Worm (Caenorhabditis elegans) whole organism, L4 larva: ENCODE results near the gene F23D12.11.

Experiments
- F49E8.2 ChIP-seq: sonication (generic microtip); optimal IDR thresholded peaks from 2 replicates; lab custom pipeline; 2016; ENCODE audit warnings: missing compliant biosample characterization, mild to moderate bottlenecking, missing genetic modification characterization, borderline replicate concordance
- ceh-20 ChIP-seq: fragments of 200-800 bp; sonication (Bioruptor generic); IDR thresholded peaks from 2 replicates; pipeline ENCODE4 v1.3.6; 2022; ENCODE audit warnings: missing genetic modification reagents, missing genetic modification characterization, missing compliant biosample characterization
- ceh-82 ChIP-seq: sonication (generic microtip); optimal IDR thresholded peaks from 2 replicates; lab custom pipeline; 2017; ENCODE audit warnings: missing biosample characterization, missing genetic modification characterization
- ces-1 ChIP-seq: fragments of 150-350 bp; sonication (generic microtip); optimal IDR thresholded peaks from 4 replicates; lab custom pipeline; 2014; ENCODE audit warnings: missing biosample characterization, missing genetic modification reagents, missing genetic modification characterization
- mdl-1 ChIP-seq, 2 experiments: fragments of 150-350 bp in 1 of 2; sonication (generic microtip) in 1 of 2; optimal IDR thresholded peaks; 2 replicates each; lab custom pipeline; 2014 to 2017; ENCODE audit warnings: missing biosample characterization in 2 of 2, missing genetic modification characterization in 2 of 2
- nhr-25 ChIP-seq: sonication (generic microtip); optimal IDR thresholded peaks from 2 replicates; lab custom pipeline; 2017; ENCODE audit warnings: missing genetic modification characterization, mild to moderate bottlenecking, missing compliant biosample characterization, antibody characterized with exemption, moderate library complexity, borderline replicate concordance; ENCODE audit not compliant: insufficient read depth
- nhr-48 ChIP-seq: sonication (generic microtip); optimal IDR thresholded peaks from 2 replicates; lab custom pipeline; 2016; ENCODE audit warnings: mild to moderate bottlenecking, missing genetic modification characterization, missing compliant biosample characterization
- nhr-77 ChIP-seq: fragments of 150-350 bp; optimal IDR thresholded peaks from 2 replicates; lab custom pipeline; 2014; ENCODE audit warnings: missing biosample characterization, missing genetic modification characterization
- sdz-12 ChIP-seq: fragments of 200-800 bp; sonication (Bioruptor generic); optimal IDR thresholded peaks from 2 replicates; lab custom pipeline; 2018; ENCODE audit warnings: mild to moderate bottlenecking, missing genetic modification characterization, missing compliant biosample characterization
- snpc-4 ChIP-seq: fragments of 150-350 bp; optimal IDR thresholded peaks from 2 replicates; lab custom pipeline; 2014; ENCODE audit warnings: missing biosample characterization, missing genetic modification characterization
- zag-1 ChIP-seq: fragments of 150-350 bp; optimal IDR thresholded peaks from 2 replicates; lab custom pipeline; 2014; ENCODE audit warnings: missing biosample characterization, missing genetic modification characterization

DNA sequence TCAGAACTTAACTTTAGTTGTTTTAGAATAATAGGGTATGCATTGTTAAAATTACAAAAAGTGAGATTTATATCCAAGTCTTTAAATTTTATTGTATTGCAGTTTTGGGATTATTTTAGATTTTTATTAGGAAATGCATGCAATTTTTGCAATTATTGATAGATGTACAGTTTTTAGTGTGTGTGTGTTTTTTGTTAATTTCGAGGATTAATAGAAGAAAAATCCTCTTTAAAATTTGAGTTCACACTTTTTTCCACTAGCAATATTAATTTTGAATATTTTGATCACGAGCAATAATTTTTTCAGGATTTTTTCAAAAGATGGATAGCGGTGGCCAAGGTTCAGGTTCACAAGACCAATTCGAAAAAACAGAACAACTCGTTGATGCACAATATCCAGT lies 23.4 kb upstream of the F23D12.11 start, which contains the start of gene jmjd-3.2:
- TF ChIP-seq nhr-77 = no peak
- no peak for TF ChIP-seq sdz-12
- TF ChIP-seq ceh-82 (tag; lab: Kevin White, UChicago) = no peak
- no peak for TF ChIP-seq snpc-4 (tag; lab: Kevin White, UChicago)
- TF ChIP-seq ceh-20 (GFP tag; lab: Robert Waterston, UW) = no peak
- no peak for TF ChIP-seq nhr-25 (tag; lab: Kevin White, UChicago)
- TF ChIP-seq nhr-48 (tag; lab: Kevin White, UChicago) = no peak
- TF ChIP-seq F49E8.2 (tag; lab: Kevin White, UChicago) = no peak
- TF ChIP-seq ces-1 (GFP tag; lab: Kevin White, UChicago) = no peak
- TF ChIP-seq mdl-1 (tag; optimal IDR thresholded peaks at IDR 0.05; lab: Kevin White, UChicago) = no peak
- TF ChIP-seq zag-1 (tag; lab: Kevin White, UChicago) = no peak
